Worm (Caenorhabditis elegans) whole organism, L1 larva: Measurements from ENCODE around the gene sri-67.

Experiments
- ces-1 ChIP-seq: fragments of 150-350 bp; optimal IDR thresholded peaks from 2 replicates; lab custom pipeline; 2014; ENCODE audit warnings: missing biosample characterization, missing genetic modification reagents, missing genetic modification characterization
- nhr-85 ChIP-seq: sonication (generic microtip); peaks from one replicate; lab custom pipeline; 2016; ENCODE audit warnings: missing genetic modification characterization, inconsistent platforms, missing compliant biosample characterization

The sri-67 gene

ce11 chrV:20037287-20037686 lies 49.5 kb downstream of the sri-67 start, which contains the start of gene Y113G7A.16:
TSS of gene Y113G7A.16 (plus strand) at chrV:20037587.
- TF ChIP-seq ces-1 (GFP tag; lab: Kevin White, UChicago) (no peak), nhr-85 (tag; lab: Kevin White, UChicago) (peak; percentile 21)
